In the genomic region with DNA sequence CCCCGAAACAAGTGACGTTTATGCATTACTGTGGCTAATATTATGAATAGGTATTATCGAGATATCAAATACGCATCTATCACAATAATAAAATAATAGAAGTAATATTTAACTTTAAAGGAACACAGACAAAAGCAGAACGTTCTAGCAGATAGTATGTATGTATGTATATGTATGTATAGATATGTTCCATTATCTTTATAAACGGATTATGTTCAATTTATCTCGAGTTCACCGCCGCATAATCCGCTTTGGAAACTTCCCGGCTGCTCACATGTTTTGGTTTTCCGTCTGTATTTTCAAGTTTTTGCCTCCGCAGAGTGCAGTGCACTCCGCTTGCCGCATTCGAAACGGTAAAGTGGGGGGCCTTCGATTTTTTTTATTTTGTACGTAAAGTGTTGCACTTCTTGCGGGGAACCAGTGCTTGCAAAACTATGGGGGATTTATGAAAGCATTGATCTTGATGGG, we compare ENCODE assay signal across 3 fruit fly cellular contexts.
TF ChIP-seq lines count a peak whose summit lies in the region.

No protein-coding gene starts in this region.

TF ChIP-seq in whole organism, embryonic, 481 proteins besides CTCF, POLR2A, EP300 and RAD21 (continued from another document and continues in another):
- TF ChIP-seq seq (GFP tag; IDR thresholded peaks at IDR 0.05; lab: Robert Waterston, UW) (0 out of 2 replicates have a peak, but pooled peaks have one; percentile 23), H15 (GFP tag; IDR thresholded peaks at IDR 0.05; lab: Robert Waterston, UW) (0 out of 3 replicates have a peak, but pooled peaks have one; percentile 34), Hr51 (GFP tag; optimal IDR thresholded peaks at IDR 0.05; lab: Kevin White, UChicago) (peak in 1 of 2 experiments; percentile 57), CG7271 (tag; optimal IDR thresholded peaks at IDR 0.05; lab: Kevin White, UChicago) (no peak), Ssrp (tag; optimal IDR thresholded peaks at IDR 0.05; lab: Kevin White, UChicago) (peak; percentile 84), lbe (GFP tag; optimal IDR thresholded peaks at IDR 0.05; lab: Kevin White, UChicago) (peak; percentile 56), CG12391 (tag; optimal IDR thresholded peaks at IDR 0.05; lab: Kevin White, UChicago) (peak; percentile 68), CG12219 (GFP tag; optimal IDR thresholded peaks at IDR 0.05; lab: Kevin White, UChicago) (peak; percentile 26), CG18599 (GFP tag; optimal IDR thresholded peaks at IDR 0.05; lab: Kevin White, UChicago) (peak; percentile 4), oc (tag; optimal IDR thresholded peaks at IDR 0.05; lab: Kevin White, UChicago) (peak; percentile 68), CG6689 (GFP tag; IDR thresholded peaks at IDR 0.05; lab: Robert Waterston, UW) (0 out of 2 replicates have a peak, but pooled peaks have one; percentile 8), Sox102F (GFP tag; optimal IDR thresholded peaks at IDR 0.05; lab: Kevin White, UChicago) (peak; percentile 47), CG31224 (GFP tag; IDR thresholded peaks at IDR 0.05; lab: Robert Waterston, UW) (no peak), CG11504 (tag; optimal IDR thresholded peaks at IDR 0.05; lab: Kevin White, UChicago) (peak; percentile 77), dm (GFP tag; optimal IDR thresholded peaks at IDR 0.05; lab: Kevin White, UChicago) (no peak), tll (GFP tag; optimal IDR thresholded peaks at IDR 0.05; lab: Kevin White, UChicago) (peak in 1 of 2 experiments; percentile 7), CG1233 (GFP tag; optimal IDR thresholded peaks at IDR 0.05; lab: Kevin White, UChicago) (no peak), CG4617 (GFP tag; optimal IDR thresholded peaks at IDR 0.05; lab: Kevin White, UChicago; ENCODE audit: borderline replicate concordance) (no peak), chinmo (GFP tag; IDR thresholded peaks at IDR 0.05; lab: Robert Waterston, UW; ENCODE audit: partially characterized antibody) (no peak), CG15269 (tag; optimal IDR thresholded peaks at IDR 0.05; lab: Kevin White, UChicago) (peak; percentile 43), Kr (GFP tag; optimal IDR thresholded peaks at IDR 0.05; lab: Kevin White, UChicago) (no peak), CG4820 (GFP tag; optimal IDR thresholded peaks at IDR 0.05; lab: Kevin White, UChicago) (peak; percentile 99), Drgx (GFP tag; IDR thresholded peaks at IDR 0.05; lab: Robert Waterston, UW) (peak; percentile 60), fu2 (GFP tag; optimal IDR thresholded peaks at IDR 0.05; lab: Kevin White, UChicago) (no peak), CG14050 (GFP tag; IDR thresholded peaks at IDR 0.05; lab: Robert Waterston, UW) (no peak), CG17328 (GFP tag; IDR thresholded peaks at IDR 0.05; lab: Robert Waterston, UW) (peak; percentile 59), croc (GFP tag; conservative IDR thresholded peaks at IDR 0.05; lab: Robert Waterston, UW) (peak; percentile 49; the same call in 1 of the 3 replicates), CG15601 (tag; optimal IDR thresholded peaks at IDR 0.05; lab: Kevin White, UChicago) (peak; percentile 66), dmrt99B (tag; optimal IDR thresholded peaks at IDR 0.05; lab: Kevin White, UChicago) (peak; percentile 56), CG8388 (GFP tag; optimal IDR thresholded peaks at IDR 0.05; lab: Kevin White, UChicago) (peak; percentile 55), CG11560 (tag; IDR thresholded peaks at IDR 0.05; lab: Robert Waterston, UW) (no peak), CG8281 (tag; optimal IDR thresholded peaks at IDR 0.05; lab: Kevin White, UChicago) (peak; percentile 12), sens-2 (GFP tag; IDR thresholded peaks at IDR 0.05; lab: Robert Waterston, UW) (peak; percentile 19), CG2712 (tag; optimal IDR thresholded peaks at IDR 0.05; lab: Kevin White, UChicago) (peak; percentile 71), CG14710 (tag; optimal IDR thresholded peaks at IDR 0.05; lab: Kevin White, UChicago) (peak; percentile 46), phol (tag; optimal IDR thresholded peaks at IDR 0.05; lab: Kevin White, UChicago) (peak; percentile 58), CG10267 (tag; optimal IDR thresholded peaks at IDR 0.05; lab: Kevin White, UChicago) (peak; percentile 56), CG4424 (GFP tag; optimal IDR thresholded peaks at IDR 0.05; lab: Kevin White, UChicago) (peak; percentile 4), gem (tag; optimal IDR thresholded peaks at IDR 0.05; lab: Kevin White, UChicago) (peak; percentile 71), CG7786 (GFP tag; optimal IDR thresholded peaks at IDR 0.05; lab: Kevin White, UChicago) (no peak), Fer3 (tag; optimal IDR thresholded peaks at IDR 0.05; lab: Kevin White, UChicago) (peak; percentile 12)

TF ChIP-seq in whole organism, prepupa, 60 proteins besides CTCF, POLR2A, EP300 and RAD21 (continued from another document):
- TF ChIP-seq CG10631 (GFP tag; optimal IDR thresholded peaks at IDR 0.05; lab: Kevin White, UChicago) (peak; percentile 59), lz (GFP tag; optimal IDR thresholded peaks at IDR 0.05; lab: Kevin White, UChicago) (peak; percentile 67), CG3919 (GFP tag; optimal IDR thresholded peaks at IDR 0.05; lab: Kevin White, UChicago) (peak; percentile 59), Sox102F (GFP tag; optimal IDR thresholded peaks at IDR 0.05; lab: Kevin White, UChicago) (peak; percentile 75), CG16779 (tag; optimal IDR thresholded peaks at IDR 0.05; lab: Kevin White, UChicago) (peak; percentile 79), spab (GFP tag; optimal IDR thresholded peaks at IDR 0.05; lab: Kevin White, UChicago) (peak; percentile 40), pdm3 (GFP tag; optimal IDR thresholded peaks at IDR 0.05; lab: Kevin White, UChicago) (peak; percentile 58), CG8119 (GFP tag; IDR thresholded peaks at IDR 0.05; lab: Robert Waterston, UW) (peak; percentile 79), fd59A (GFP tag; optimal IDR thresholded peaks at IDR 0.05; lab: Kevin White, UChicago) (peak; percentile 52), fkh (GFP tag; optimal IDR thresholded peaks at IDR 0.05; lab: Kevin White, UChicago) (no peak), CG8632 (GFP tag; optimal IDR thresholded peaks at IDR 0.05; lab: Kevin White, UChicago) (peak; percentile 59), CG6276 (GFP tag; optimal IDR thresholded peaks at IDR 0.05; lab: Kevin White, UChicago) (peak; percentile 50), cyc (GFP tag; optimal IDR thresholded peaks at IDR 0.05; lab: Kevin White, UChicago) (peak; percentile 46), ss (GFP tag; optimal IDR thresholded peaks at IDR 0.05; lab: Kevin White, UChicago) (peak; percentile 70 to 83), OdsH (GFP tag; optimal IDR thresholded peaks at IDR 0.05; lab: Kevin White, UChicago) (peak; percentile 63), Hr4 (GFP tag; optimal IDR thresholded peaks at IDR 0.05; lab: Kevin White, UChicago) (peak; percentile 70), CG6808 (GFP tag; optimal IDR thresholded peaks at IDR 0.05; lab: Kevin White, UChicago) (peak; percentile 60), Blimp-1 (GFP tag; optimal IDR thresholded peaks at IDR 0.05; lab: Kevin White, UChicago) (peak; percentile 30), CG6163 (GFP tag; IDR thresholded peaks at IDR 0.05; lab: Robert Waterston, UW) (peak; percentile 87), CG10669 (GFP tag; optimal IDR thresholded peaks at IDR 0.05; lab: Kevin White, UChicago) (peak; percentile 56), CG11902 (GFP tag; optimal IDR thresholded peaks at IDR 0.05; lab: Kevin White, UChicago) (peak; percentile 24), Met (GFP tag; optimal IDR thresholded peaks at IDR 0.05; lab: Kevin White, UChicago) (peak; percentile 78), CG11762 (GFP tag; optimal IDR thresholded peaks at IDR 0.05; lab: Kevin White, UChicago; ENCODE audit: insufficient read depth) (no peak), CG3032 (tag; optimal IDR thresholded peaks at IDR 0.05; lab: Kevin White, UChicago) (peak; percentile 77), Ets21C (GFP tag; optimal IDR thresholded peaks at IDR 0.05; lab: Kevin White, UChicago) (peak; percentile 32), CG6792 (GFP tag; optimal IDR thresholded peaks at IDR 0.05; lab: Kevin White, UChicago) (peak; percentile 53), Sox14 (GFP tag; optimal IDR thresholded peaks at IDR 0.05; lab: Kevin White, UChicago) (peak; percentile 19), CG1621 (tag; optimal IDR thresholded peaks at IDR 0.05; lab: Kevin White, UChicago) (peak; percentile 53), achi (GFP tag; optimal IDR thresholded peaks at IDR 0.05; lab: Kevin White, UChicago) (peak; percentile 63), Lpt (GFP tag; optimal IDR thresholded peaks at IDR 0.05; lab: Kevin White, UChicago) (no peak), CG4318 (GFP tag; optimal IDR thresholded peaks at IDR 0.05; lab: Kevin White, UChicago) (peak; percentile 18), Eip75B (GFP tag; optimal IDR thresholded peaks at IDR 0.05; lab: Kevin White, UChicago) (peak; percentile 83), Sox15 (GFP tag; optimal IDR thresholded peaks at IDR 0.05; lab: Kevin White, UChicago) (peak; percentile 13), Eip93F (GFP tag; optimal IDR thresholded peaks at IDR 0.05; lab: Kevin White, UChicago) (peak; percentile 82), Eip78C (GFP tag; lab: Kevin White, UChicago) (peak; percentile 93), fd85E (GFP tag; optimal IDR thresholded peaks at IDR 0.05; lab: Kevin White, UChicago) (no peak), Smox (GFP tag; optimal IDR thresholded peaks at IDR 0.05; lab: Kevin White, UChicago) (peak; percentile 74), vri (GFP tag; optimal IDR thresholded peaks at IDR 0.05; lab: Kevin White, UChicago) (peak; percentile 69), net (GFP tag; optimal IDR thresholded peaks at IDR 0.05; lab: Kevin White, UChicago) (peak; percentile 73), eg (GFP tag; IDR thresholded peaks at IDR 0.05; lab: Robert Waterston, UW) (peak; percentile 75), Ets96B (tag; optimal IDR thresholded peaks at IDR 0.05; lab: Kevin White, UChicago) (peak; percentile 79)
TF ChIP-seq in whole organism, prepupa: peak in this region for 54.

TF ChIP-seq in whole organism, wandering third instar larva, 38 proteins besides CTCF, POLR2A, EP300 and RAD21 (continued from another document):
- peak; percentile 79 for TF ChIP-seq ey (GFP tag; optimal IDR thresholded peaks at IDR 0.05; lab: Kevin White, UChicago)
- no peak for TF ChIP-seq Dif (GFP tag; optimal IDR thresholded peaks at IDR 0.05; lab: Kevin White, UChicago; ENCODE audit: partially characterized antibody)
- no peak for TF ChIP-seq CrebA (GFP tag; optimal IDR thresholded peaks at IDR 0.05; lab: Kevin White, UChicago; ENCODE audit: borderline replicate concordance)
- peak; percentile 69 for TF ChIP-seq OdsH (GFP tag; optimal IDR thresholded peaks at IDR 0.05; lab: Kevin White, UChicago)
- TF ChIP-seq rgr (GFP tag; optimal IDR thresholded peaks at IDR 0.05; lab: Kevin White, UChicago): peak; percentile 60
- TF ChIP-seq lola (GFP tag; optimal IDR thresholded peaks at IDR 0.05; lab: Kevin White, UChicago): no peak
- no peak for TF ChIP-seq pan (optimal IDR thresholded peaks at IDR 0.05; lab: Kevin White, UChicago)
- no peak for TF ChIP-seq Hr78 (GFP tag; optimal IDR thresholded peaks at IDR 0.05; lab: Kevin White, UChicago)
- TF ChIP-seq woc (GFP tag; optimal IDR thresholded peaks at IDR 0.05; lab: Kevin White, UChicago): peak; percentile 64
- no peak for TF ChIP-seq jim (GFP tag; optimal IDR thresholded peaks at IDR 0.05; lab: Kevin White, UChicago)
- TF ChIP-seq dmrt93B (GFP tag; optimal IDR thresholded peaks at IDR 0.05; lab: Kevin White, UChicago): peak; percentile 53
- TF ChIP-seq psq (GFP tag; optimal IDR thresholded peaks at IDR 0.05; lab: Kevin White, UChicago): peak; percentile 67
- TF ChIP-seq Myc (optimal IDR thresholded peaks at IDR 0.05; lab: Kevin White, UChicago): no peak
- TF ChIP-seq Hnf4 (GFP tag; optimal IDR thresholded peaks at IDR 0.05; lab: Kevin White, UChicago): peak; percentile 3
- TF ChIP-seq fru (GFP tag; optimal IDR thresholded peaks at IDR 0.05; lab: Kevin White, UChicago): peak; percentile 93
